Fruit fly (Drosophila melanogaster): ENCODE data around the gene Cyp12c1.

The Cyp12c1 gene

DNA sequence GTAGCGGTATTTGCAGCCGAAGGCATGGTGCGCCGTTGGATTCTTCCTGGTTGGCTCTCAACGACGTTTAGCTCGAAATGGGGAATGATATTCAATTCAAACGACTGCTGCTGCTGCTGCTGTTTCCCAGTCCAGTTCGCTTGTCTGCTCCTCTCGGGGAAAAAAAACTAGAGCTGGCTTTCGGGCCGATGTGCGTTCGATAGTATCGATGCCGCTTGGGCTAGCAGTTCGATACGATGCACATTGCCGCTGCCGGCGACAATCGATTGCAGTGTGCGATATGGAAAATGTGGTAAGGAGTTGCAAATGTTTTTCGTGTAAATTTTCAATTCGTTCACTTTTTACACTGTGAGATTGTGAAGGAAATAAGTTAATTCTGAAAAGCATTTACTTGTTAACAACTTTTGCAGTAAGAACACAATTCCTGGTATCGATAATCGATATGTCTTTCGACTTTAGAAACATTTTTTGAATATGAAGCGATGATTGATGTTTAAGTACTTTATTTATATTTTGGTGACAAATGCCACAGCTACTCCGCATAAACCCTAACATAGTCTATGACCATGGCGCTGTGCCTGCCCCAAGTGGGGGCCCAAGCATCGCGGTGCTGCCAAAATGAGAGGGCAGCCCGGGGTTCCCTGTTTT lies 13.0 kb downstream of the Cyp12c1 start, which contains the start of gene Capr (continued):
- TF ChIP-seq ci (GFP tag; IDR thresholded peaks at IDR 0.05) (peak; percentile 56; the same call in 1 of the 3 replicates), lab (GFP tag; optimal IDR thresholded peaks at IDR 0.05) (no peak), luna (GFP tag; optimal IDR thresholded peaks at IDR 0.05) (peak; percentile 10), slou (GFP tag; optimal IDR thresholded peaks at IDR 0.05) (no peak), so (GFP tag; IDR thresholded peaks at IDR 0.05) (0 out of 3 replicates have a peak, but pooled peaks have one; percentile 8), CG31365 (tag; optimal IDR thresholded peaks at IDR 0.05) (no peak), CG13894 (tag; optimal IDR thresholded peaks at IDR 0.05) (no peak), lmd (GFP tag; IDR thresholded peaks at IDR 0.05) (peak; percentile 25; the same call in 1 of the 2 replicates), Dad (GFP tag; optimal IDR thresholded peaks at IDR 0.05) (peak; percentile 37), Myb (GFP tag; optimal IDR thresholded peaks at IDR 0.05) (peak; percentile 67), CG14860 (GFP tag; IDR thresholded peaks at IDR 0.05; ENCODE audit: partially characterized antibody) (peak; percentile 100), PHDP (tag; optimal IDR thresholded peaks at IDR 0.05) (peak; percentile 9), Hr78 (GFP tag; optimal IDR thresholded peaks at IDR 0.05) (no peak), CG6272 (GFP tag; IDR thresholded peaks at IDR 0.05) (peak; percentile 83), stwl (tag; optimal IDR thresholded peaks at IDR 0.05) (peak; percentile 89), Oaz (GFP tag; IDR thresholded peaks at IDR 0.05) (no peak), CG17802 (tag; optimal IDR thresholded peaks at IDR 0.05) (peak; percentile 14), CG14710 (tag; optimal IDR thresholded peaks at IDR 0.05) (peak; percentile 66), CG3726 (GFP tag; IDR thresholded peaks at IDR 0.05) (no peak), zen2 (GFP tag; IDR thresholded peaks at IDR 0.05; ENCODE audit: partially characterized antibody) (peak; percentile 99), Nf-YC (tag; optimal IDR thresholded peaks at IDR 0.05) (peak; percentile 6), CG12659 (GFP tag; optimal IDR thresholded peaks at IDR 0.05) (peak; percentile 67), zfh2 (GFP tag; optimal IDR thresholded peaks at IDR 0.05) (peak; percentile 54), Rfx (GFP tag; IDR thresholded peaks at IDR 0.05) (peak; percentile 71), vvl (GFP tag; IDR thresholded peaks at IDR 0.05) (peak; percentile 53), grau (tag; optimal IDR thresholded peaks at IDR 0.05) (peak; percentile 30), phol (tag; optimal IDR thresholded peaks at IDR 0.05) (peak; percentile 55), sug (tag; optimal IDR thresholded peaks at IDR 0.05) (peak; percentile 34), CG1647 (GFP tag; optimal IDR thresholded peaks at IDR 0.05) (peak; percentile 28), unc-4 (GFP tag; IDR thresholded peaks at IDR 0.05; ENCODE audit: partially characterized antibody) (peak; percentile 99), CG2129 (GFP tag; IDR thresholded peaks at IDR 0.05; ENCODE audit: partially characterized antibody) (peak; percentile 99), croc (GFP tag; conservative IDR thresholded peaks at IDR 0.05) (no peak), ERR (GFP tag; optimal IDR thresholded peaks at IDR 0.05) (peak; percentile 32), CG3847 (GFP tag; IDR thresholded peaks at IDR 0.05) (peak; percentile 70), nom (GFP tag; optimal IDR thresholded peaks at IDR 0.05) (peak; percentile 22), Sry-δ (GFP tag; optimal IDR thresholded peaks at IDR 0.05) (peak; percentile 99), tll (GFP tag; optimal IDR thresholded peaks at IDR 0.05) (peak in 1 of 2 experiments; percentile 22), CoRest (tag; optimal IDR thresholded peaks at IDR 0.05) (peak; percentile 34), CG6854 (GFP tag; optimal IDR thresholded peaks at IDR 0.05) (no peak), Med (GFP tag) (peak; percentile 91), Ets65A (GFP tag) (peak; percentile 62), CG11456 (GFP tag; IDR thresholded peaks at IDR 0.05) (0 out of 3 replicates have a peak, but pooled peaks have one; percentile 25), CG9876 (GFP tag; optimal IDR thresholded peaks at IDR 0.05) (peak; percentile 3), pho (GFP tag; optimal IDR thresholded peaks at IDR 0.05) (peak; percentile 43), row (GFP tag; IDR thresholded peaks at IDR 0.05) (peak; percentile 52), unpg (GFP tag; optimal IDR thresholded peaks at IDR 0.05) (peak; percentile 7), CG14014 (GFP tag; IDR thresholded peaks at IDR 0.05) (no peak), crp (GFP tag; optimal IDR thresholded peaks at IDR 0.05) (peak in 1 of 2 experiments; percentile 39)

All from whole organism, embryonic.